Fruit fly (Drosophila melanogaster) whole organism, embryonic: ENCODE data around the gene Nepl21.

Experiments
- B-H1 ChIP-seq: fragments of 200-800 bp; sonication (Bioruptor generic); IDR thresholded peaks from 3 replicates; pipeline ENCODE4 v1.3.6; 2022; ENCODE audit warnings: missing biosample characterization, missing genetic modification characterization
- CG10209 ChIP-seq: fragments of 200-800 bp; sonication (Bioruptor generic); optimal IDR thresholded peaks from 3 replicates; lab custom pipeline; 2017; ENCODE audit warnings: missing biosample characterization, mild to moderate bottlenecking, missing genetic modification characterization, missing genetic modification reagents
- CG10321 ChIP-seq: fragments of 200-800 bp; sonication (Bioruptor generic); IDR thresholded peaks from 2 replicates; pipeline ENCODE4 v1.3.6; 2022; ENCODE audit warnings: missing biosample characterization, missing genetic modification characterization
- CG10959 ChIP-seq: fragments of 200-800 bp; sonication (Bioruptor generic); IDR thresholded peaks from 2 replicates; pipeline ENCODE4 v1.3.6; 2022; ENCODE audit warnings: missing biosample characterization, missing genetic modification characterization
- CG11723 ChIP-seq: fragments of 200-800 bp; sonication (Bioruptor generic); optimal IDR thresholded peaks from 2 replicates; lab custom pipeline; 2017; ENCODE audit warnings: missing biosample characterization, mild to moderate bottlenecking, missing genetic modification characterization
- CG12155 ChIP-seq: fragments of 200-800 bp; sonication (Bioruptor generic); optimal IDR thresholded peaks from 3 replicates; lab custom pipeline; 2016; ENCODE audit warnings: missing biosample characterization, missing genetic modification characterization
- CG13296 ChIP-seq: fragments of 200-800 bp; sonication (Bioruptor generic); optimal IDR thresholded peaks from 3 replicates; lab custom pipeline; 2018; ENCODE audit warnings: missing biosample characterization, mild to moderate bottlenecking, missing genetic modification characterization
- CG13894 ChIP-seq: fragments of 200-800 bp; sonication (Bioruptor generic); optimal IDR thresholded peaks from 3 replicates; lab custom pipeline; 2018; ENCODE audit warnings: missing biosample characterization, mild to moderate bottlenecking, missing genetic modification characterization, moderate library complexity
- CG14667 ChIP-seq: fragments of 200-800 bp; sonication (Bioruptor generic); IDR thresholded peaks from 2 replicates; pipeline ENCODE4 v1.3.6; 2022; ENCODE audit warnings: missing biosample characterization, missing genetic modification characterization
- CG3065 ChIP-seq: fragments of 200-800 bp; sonication (Bioruptor generic); optimal IDR thresholded peaks from 2 replicates; lab custom pipeline; 2016; ENCODE audit warnings: missing biosample characterization, missing genetic modification characterization
- CG31388 ChIP-seq: fragments of 200-800 bp; sonication (Bioruptor generic); optimal IDR thresholded peaks from 2 replicates; lab custom pipeline; 2016; ENCODE audit warnings: missing biosample characterization, missing genetic modification characterization
- CG31441 ChIP-seq: fragments of 200-800 bp; sonication (Bioruptor generic); IDR thresholded peaks from 2 replicates; pipeline ENCODE4 v1.3.6; 2022; ENCODE audit warnings: missing biosample characterization, missing genetic modification characterization
- CG3281 ChIP-seq: fragments of 200-800 bp; sonication (Bioruptor generic); optimal IDR thresholded peaks from 3 replicates; lab custom pipeline; 2017; ENCODE audit warnings: missing biosample characterization, mild to moderate bottlenecking, missing genetic modification characterization
- CG6175 ChIP-seq: fragments of 200-800 bp; sonication (Bioruptor generic); IDR thresholded peaks from 3 replicates; pipeline ENCODE4 v1.3.6; 2022; ENCODE audit warnings: missing biosample characterization, missing genetic modification characterization
- CG7271 ChIP-seq: fragments of 200-800 bp; sonication (Bioruptor generic); optimal IDR thresholded peaks from 2 replicates; lab custom pipeline; 2018; ENCODE audit warnings: missing biosample characterization, mild to moderate bottlenecking, missing genetic modification characterization, moderate library complexity
- CG7839 ChIP-seq: fragments of 200-800 bp; sonication (Bioruptor generic); optimal IDR thresholded peaks from 3 replicates; lab custom pipeline; 2018; ENCODE audit warnings: missing biosample characterization, mild to moderate bottlenecking, missing genetic modification characterization, moderate library complexity
- CG7963 ChIP-seq: fragments of 200-800 bp; sonication (Bioruptor generic); IDR thresholded peaks from 3 replicates; pipeline ENCODE4 v1.3.6; 2022; ENCODE audit warnings: missing biosample characterization, missing genetic modification characterization; ENCODE audit not compliant: partially characterized antibody
- D19B ChIP-seq: fragments of 200-800 bp; sonication (Bioruptor generic); optimal IDR thresholded peaks from 2 replicates; lab custom pipeline; 2017; ENCODE audit warnings: missing biosample characterization, mild to moderate bottlenecking, missing genetic modification characterization
- Dip3 ChIP-seq: fragments of 200-800 bp; sonication (Bioruptor generic); optimal IDR thresholded peaks from 3 replicates; lab custom pipeline; 2016; ENCODE audit warnings: missing biosample characterization, missing genetic modification characterization
- Gsc ChIP-seq: fragments of 200-800 bp; sonication (Bioruptor generic); IDR thresholded peaks from 2 replicates; pipeline ENCODE4 v1.3.6; 2022; ENCODE audit warnings: missing biosample characterization, missing genetic modification characterization
- HLH54F ChIP-seq: fragments of 200-800 bp; sonication (Bioruptor generic); optimal IDR thresholded peaks from 3 replicates; lab custom pipeline; 2016; ENCODE audit warnings: missing biosample characterization, missing genetic modification characterization
- Hr78 ChIP-seq, 2 experiments: fragments of 200-800 bp in 1 of 2; fragments of >200 bp in 1 of 2; sonication (Bioruptor generic) in 1 of 2; optimal IDR thresholded peaks; 2 replicates each; lab custom pipeline; 2017 to 2019; ENCODE audit warnings: missing biosample characterization in 2 of 2, missing genetic modification characterization in 2 of 2, mild to moderate bottlenecking in 1 of 2, moderate library complexity in 1 of 2
- Mad ChIP-seq: fragments of 200-800 bp; sonication (Bioruptor generic); optimal IDR thresholded peaks from 2 replicates; lab custom pipeline; 2016; ENCODE audit warnings: missing biosample characterization, missing genetic modification characterization
- Meics ChIP-seq: fragments of 200-800 bp; sonication (Bioruptor generic); optimal IDR thresholded peaks from 2 replicates; lab custom pipeline; 2017; ENCODE audit warnings: missing biosample characterization, mild to moderate bottlenecking, missing genetic modification characterization
- Sox100B ChIP-seq: fragments of 200-800 bp; sonication (Bioruptor generic); optimal IDR thresholded peaks from 3 replicates; lab custom pipeline; 2018; ENCODE audit warnings: missing biosample characterization, mild to moderate bottlenecking, missing genetic modification characterization
- Sry-β ChIP-seq: fragments of 200-800 bp; sonication (Bioruptor generic); optimal IDR thresholded peaks from 2 replicates; lab custom pipeline; 2018; ENCODE audit warnings: missing biosample characterization, mild to moderate bottlenecking, missing genetic modification characterization, moderate library complexity
- dimm ChIP-seq: fragments of 200-800 bp; sonication (Bioruptor generic); IDR thresholded peaks from 2 replicates; pipeline ENCODE4 v1.3.6; 2022; ENCODE audit warnings: missing biosample characterization, missing genetic modification characterization
- fd64A ChIP-seq: fragments of 200-800 bp; sonication (Bioruptor generic); optimal IDR thresholded peaks from 3 replicates; lab custom pipeline; 2018; ENCODE audit warnings: missing biosample characterization, mild to moderate bottlenecking, missing genetic modification characterization
- gem ChIP-seq: fragments of 200-800 bp; sonication (Bioruptor generic); optimal IDR thresholded peaks from 2 replicates; lab custom pipeline; 2019; ENCODE audit warnings: missing biosample characterization, mild to moderate bottlenecking, missing genetic modification characterization, moderate library complexity
- gt ChIP-seq: fragments of 200-800 bp; sonication (Bioruptor generic); IDR thresholded peaks from 2 replicates; pipeline ENCODE4 v1.3.6; 2022; ENCODE audit warnings: missing biosample characterization, missing genetic modification characterization
- hb ChIP-seq: fragments of 200-800 bp; sonication (Bioruptor generic); IDR thresholded peaks from 3 replicates; pipeline ENCODE4 v1.3.6; 2022; ENCODE audit warnings: missing biosample characterization, missing genetic modification characterization; ENCODE audit not compliant: partially characterized antibody
- inv ChIP-seq: fragments of 200-800 bp; sonication (Bioruptor generic); IDR thresholded peaks from 2 replicates; pipeline ENCODE4 v1.3.6; 2022; ENCODE audit warnings: missing biosample characterization, missing genetic modification characterization; ENCODE audit not compliant: partially characterized antibody
- jigr1 ChIP-seq: fragments of 200-800 bp; sonication (Bioruptor generic); IDR thresholded peaks from 3 replicates; pipeline ENCODE4 v1.3.6; 2022; ENCODE audit warnings: missing biosample characterization, missing genetic modification characterization
- ken ChIP-seq: fragments of 200-800 bp; sonication (Bioruptor generic); IDR thresholded peaks from 3 replicates; pipeline ENCODE4 v1.3.6; 2022; ENCODE audit warnings: missing biosample characterization, missing genetic modification characterization
- klu ChIP-seq: fragments of 200-800 bp; sonication (Bioruptor generic); IDR thresholded peaks from 2 replicates; pipeline ENCODE4 v1.3.6; 2022; ENCODE audit warnings: missing biosample characterization, missing genetic modification characterization
- knrl ChIP-seq: fragments of 200-800 bp; sonication (Bioruptor generic); IDR thresholded peaks from 3 replicates; pipeline ENCODE4 v1.3.6; 2022; ENCODE audit warnings: missing biosample characterization, missing genetic modification characterization; ENCODE audit not compliant: partially characterized antibody
- lbe ChIP-seq: fragments of 200-800 bp; sonication (Bioruptor generic); optimal IDR thresholded peaks from 2 replicates; lab custom pipeline; 2016; ENCODE audit warnings: missing biosample characterization, mild to moderate bottlenecking, missing genetic modification characterization
- lmd ChIP-seq: fragments of 200-800 bp; sonication (Bioruptor generic); IDR thresholded peaks from 2 replicates; pipeline ENCODE4 v1.3.6; 2022; ENCODE audit warnings: missing biosample characterization, missing genetic modification characterization
- lola ChIP-seq, 3 experiments: fragments of >200 bp in 2 of 3; fragments of 200-800 bp in 1 of 3; sonication (Bioruptor generic) in 1 of 3; optimal IDR thresholded peaks; 2 replicates each; lab custom pipeline; 2017 to 2019; ENCODE audit warnings: missing biosample characterization in 3 of 3, missing genetic modification characterization in 3 of 3, mild to moderate bottlenecking in 1 of 3, moderate library complexity in 1 of 3
- mam ChIP-seq: fragments of 200-800 bp; sonication (Bioruptor generic); optimal IDR thresholded peaks from 3 replicates; lab custom pipeline; 2016; ENCODE audit warnings: missing biosample characterization, missing genetic modification characterization
- odd ChIP-seq: fragments of 200-800 bp; sonication (Bioruptor generic); optimal IDR thresholded peaks from 2 replicates; lab custom pipeline; 2017; ENCODE audit warnings: missing biosample characterization, mild to moderate bottlenecking, missing genetic modification characterization
- pros ChIP-seq: fragments of 200-800 bp; sonication (Bioruptor generic); optimal IDR thresholded peaks from 3 replicates; lab custom pipeline; 2019; ENCODE audit warnings: missing biosample characterization, mild to moderate bottlenecking, missing genetic modification characterization, moderate library complexity
- sens-2 ChIP-seq: fragments of 200-800 bp; sonication (Bioruptor generic); IDR thresholded peaks from 2 replicates; pipeline ENCODE4 v1.3.6; 2022; ENCODE audit warnings: missing biosample characterization, missing genetic modification characterization
- slou ChIP-seq: fragments of 200-800 bp; sonication (Bioruptor generic); optimal IDR thresholded peaks from 3 replicates; lab custom pipeline; 2016; ENCODE audit warnings: missing biosample characterization, missing genetic modification characterization
- sqz ChIP-seq: fragments of 200-800 bp; sonication (Bioruptor generic); optimal IDR thresholded peaks from 3 replicates; lab custom pipeline; 2018; ENCODE audit warnings: missing biosample characterization, mild to moderate bottlenecking, missing genetic modification characterization
- sr ChIP-seq: fragments of 200-800 bp; sonication (Bioruptor generic); IDR thresholded peaks from 3 replicates; pipeline ENCODE4 v1.3.6; 2022; ENCODE audit warnings: missing biosample characterization, missing genetic modification characterization
- stwl ChIP-seq: fragments of 200-800 bp; sonication (Bioruptor generic); optimal IDR thresholded peaks from 3 replicates; lab custom pipeline; 2018; ENCODE audit warnings: missing biosample characterization, mild to moderate bottlenecking, missing genetic modification characterization, moderate library complexity
- ttk ChIP-seq: fragments of 200-800 bp; sonication (Bioruptor generic); IDR thresholded peaks from 2 replicates; pipeline ENCODE4 v2.1.2; 2022; ENCODE audit warnings: missing biosample characterization, missing genetic modification characterization

The Nepl21 gene

dm6 chr3R:28844611-28845376, 38.7 kb upstream of the Nepl21 start, which contains the start of the genes Apc and spg (continued):
- TF ChIP-seq CG14667 (GFP tag; lab: Robert Waterston, UW) (no peak), Meics (GFP tag; lab: Kevin White, UChicago) (peak; percentile 61), Sry-β (GFP tag; lab: Kevin White, UChicago) (no peak), knrl (GFP tag; lab: Robert Waterston, UW) (peak; percentile 80), lola (GFP tag; optimal IDR thresholded peaks at IDR 0.05; lab: Kevin White, UChicago) (peak in 1 of 3 experiments; percentile 43), CG7271 (tag; lab: Kevin White, UChicago) (no peak), jigr1 (GFP tag; lab: Robert Waterston, UW) (peak; percentile 53; the same call in 1 of the 3 replicates), sr (GFP tag; lab: Robert Waterston, UW) (peak; percentile 75; the same call in 2 of the 3 replicates), Gsc (GFP tag; lab: Robert Waterston, UW) (no peak), mam (no peak), gem (tag; lab: Kevin White, UChicago) (peak; percentile 50), Mad (GFP tag; lab: Kevin White, UChicago) (no peak), fd64A (GFP tag; lab: Kevin White, UChicago) (no peak), hb (peak; percentile 53; the same call in 1 of the 3 replicates), CG11723 (peak; percentile 51), dimm (no peak), klu (no peak), lmd (GFP tag; lab: Robert Waterston, UW) (no peak), ttk (GFP tag; lab: Robert Waterston, UW) (peak; percentile 29; the same call in 1 of the 2 replicates), CG10209 (GFP tag; lab: Kevin White, UChicago) (peak; percentile 19), CG7963 (GFP tag; lab: Robert Waterston, UW) (no peak), D19B (GFP tag; lab: Kevin White, UChicago) (no peak), ken (GFP tag; lab: Robert Waterston, UW) (peak; percentile 26; the same call in 1 of the 3 replicates), CG10959 (peak; percentile 45; the same call in 1 of the 2 replicates), inv (GFP tag; lab: Robert Waterston, UW) (peak; percentile 61), odd (GFP tag; lab: Kevin White, UChicago) (peak; percentile 50), pros (GFP tag; lab: Kevin White, UChicago) (no peak), sqz (GFP tag; lab: Kevin White, UChicago) (peak; percentile 39), CG31388 (GFP tag; lab: Kevin White, UChicago) (no peak), CG31441 (GFP tag; lab: Robert Waterston, UW) (peak; percentile 36), CG6175 (GFP tag; lab: Robert Waterston, UW) (no peak), CG3281 (GFP tag; lab: Kevin White, UChicago) (peak; percentile 35), CG10321 (0 out of 2 replicates have a peak, but pooled peaks have one; percentile 5), Sox100B (GFP tag; lab: Kevin White, UChicago) (no peak), sens-2 (GFP tag; lab: Robert Waterston, UW) (no peak), HLH54F (GFP tag; lab: Kevin White, UChicago) (peak; percentile 46), lbe (GFP tag; lab: Kevin White, UChicago) (peak; percentile 16), Hr78 (GFP tag; optimal IDR thresholded peaks at IDR 0.05; lab: Kevin White, UChicago) (no peak), CG12155 (GFP tag; lab: Kevin White, UChicago) (peak; percentile 47), Dip3 (GFP tag; lab: Kevin White, UChicago) (no peak), slou (no peak), gt (no peak), CG13296 (GFP tag; lab: Kevin White, UChicago) (peak; percentile 56), stwl (peak; percentile 34), CG7839 (tag; lab: Kevin White, UChicago) (peak; percentile 8), CG13894 (tag; lab: Kevin White, UChicago) (peak; percentile 33), CG3065 (GFP tag; lab: Kevin White, UChicago) (no peak), B-H1 (GFP tag; lab: Robert Waterston, UW) (no peak; the same call in 2 of the 3 replicates)
